Fruit fly (Drosophila melanogaster) whole organism, prepupa: ENCODE results near the gene iav.

Source experiments
- Blimp-1 ChIP-seq: fragments of 200-800 bp; sonication (Bioruptor generic); optimal IDR thresholded peaks from 3 replicates; lab custom pipeline; 2017; ENCODE audit warnings: missing biosample characterization, missing genetic modification characterization, mild to moderate bottlenecking, moderate library complexity, missing genetic modification reagents
- CG10669 ChIP-seq: fragments of 200-800 bp; sonication (Bioruptor generic); optimal IDR thresholded peaks from 3 replicates; lab custom pipeline; 2018; ENCODE audit warnings: missing biosample characterization, mild to moderate bottlenecking, missing genetic modification characterization, moderate library complexity
- CG11294 ChIP-seq: fragments of 200-800 bp; sonication (Bioruptor generic); IDR thresholded peaks from 2 replicates; pipeline ENCODE4 v1.3.6; 2022; ENCODE audit warnings: missing biosample characterization, missing genetic modification characterization
- CG11762 ChIP-seq: fragments of 200-800 bp; sonication (Bioruptor generic); optimal IDR thresholded peaks from 3 replicates; lab custom pipeline; 2016; ENCODE audit warnings: missing biosample characterization, missing genetic modification characterization; ENCODE audit not compliant: insufficient read depth
- CG11902 ChIP-seq: fragments of 200-800 bp; sonication (Bioruptor generic); optimal IDR thresholded peaks from 3 replicates; lab custom pipeline; 2016; ENCODE audit warnings: missing biosample characterization, missing genetic modification characterization
- CG15336 ChIP-seq: fragments of 200-800 bp; sonication (Bioruptor generic); IDR thresholded peaks from 2 replicates; pipeline ENCODE4 v1.3.6; 2022; ENCODE audit warnings: missing biosample characterization, missing genetic modification characterization
- CG1621 ChIP-seq: fragments of 200-800 bp; sonication (Bioruptor generic); optimal IDR thresholded peaks from 3 replicates; lab custom pipeline; 2018; ENCODE audit warnings: missing biosample characterization, mild to moderate bottlenecking, missing genetic modification characterization
- CG16779 ChIP-seq: fragments of 200-800 bp; sonication (Bioruptor generic); optimal IDR thresholded peaks from 3 replicates; lab custom pipeline; 2017; ENCODE audit warnings: missing biosample characterization, mild to moderate bottlenecking, missing genetic modification characterization
- CG3032 ChIP-seq: fragments of 200-800 bp; optimal IDR thresholded peaks from 2 replicates; lab custom pipeline; 2019; ENCODE audit warnings: missing biosample characterization, mild to moderate bottlenecking, missing genetic modification characterization, moderate library complexity
- CG31627 ChIP-seq: fragments of 200-800 bp; sonication (Bioruptor generic); optimal IDR thresholded peaks from 3 replicates; lab custom pipeline; 2016; ENCODE audit warnings: missing biosample characterization, missing genetic modification characterization
- CG32006 ChIP-seq: fragments of 200-800 bp; sonication (Bioruptor generic); optimal IDR thresholded peaks from 3 replicates; lab custom pipeline; 2017; ENCODE audit warnings: missing biosample characterization, mild to moderate bottlenecking, missing genetic modification characterization
- CG3919 ChIP-seq: fragments of 200-800 bp; sonication (Bioruptor generic); optimal IDR thresholded peaks from 3 replicates; lab custom pipeline; 2016; ENCODE audit warnings: missing biosample characterization, missing genetic modification characterization
- CG4318 ChIP-seq: fragments of 200-800 bp; sonication (Bioruptor generic); optimal IDR thresholded peaks from 3 replicates; lab custom pipeline; 2017; ENCODE audit warnings: missing biosample characterization, mild to moderate bottlenecking, missing genetic modification characterization
- CG6163 ChIP-seq: fragments of 200-800 bp; sonication (Bioruptor generic); IDR thresholded peaks from 3 replicates; pipeline ENCODE4 v1.3.6; 2022; ENCODE audit warnings: missing biosample characterization, missing genetic modification characterization
- CG6276 ChIP-seq: fragments of 200-800 bp; sonication (Bioruptor generic); optimal IDR thresholded peaks from 2 replicates; lab custom pipeline; 2017; ENCODE audit warnings: missing biosample characterization, mild to moderate bottlenecking, missing genetic modification characterization
- CG6792 ChIP-seq: fragments of 200-800 bp; sonication (Bioruptor generic); optimal IDR thresholded peaks from 3 replicates; lab custom pipeline; 2016; ENCODE audit warnings: missing biosample characterization, missing genetic modification characterization
- CG6854 ChIP-seq: fragments of 200-800 bp; sonication (Bioruptor generic); optimal IDR thresholded peaks from 2 replicates; lab custom pipeline; 2017; ENCODE audit warnings: missing biosample characterization, mild to moderate bottlenecking, missing genetic modification characterization
- CG7368 ChIP-seq: fragments of 200-800 bp; sonication (Bioruptor generic); optimal IDR thresholded peaks from 3 replicates; lab custom pipeline; 2016; ENCODE audit warnings: missing biosample characterization, missing genetic modification characterization
- CG8119 ChIP-seq: fragments of 200-800 bp; sonication (Bioruptor generic); IDR thresholded peaks from 3 replicates; pipeline ENCODE4 v1.3.6; 2022; ENCODE audit warnings: missing biosample characterization, missing genetic modification characterization
- CG8319 ChIP-seq: fragments of 200-800 bp; sonication (Bioruptor generic); optimal IDR thresholded peaks from 3 replicates; lab custom pipeline; 2016; ENCODE audit warnings: missing biosample characterization, missing genetic modification characterization
- CG8632 ChIP-seq: fragments of 200-800 bp; sonication (Bioruptor generic); optimal IDR thresholded peaks from 3 replicates; lab custom pipeline; 2016; ENCODE audit warnings: missing biosample characterization, missing genetic modification characterization
- CG9139 ChIP-seq: fragments of 200-800 bp; sonication (Bioruptor generic); optimal IDR thresholded peaks from 3 replicates; lab custom pipeline; 2017; ENCODE audit warnings: missing biosample characterization, mild to moderate bottlenecking, missing genetic modification characterization
- Eip75B ChIP-seq: fragments of 200-800 bp; sonication (Bioruptor generic); optimal IDR thresholded peaks from 3 replicates; lab custom pipeline; 2016; ENCODE audit warnings: missing biosample characterization, missing genetic modification characterization
- Eip78C ChIP-seq: fragments of 200-800 bp; sonication (Bioruptor generic); peaks from one replicate; lab custom pipeline; 2016; ENCODE audit warnings: missing biosample characterization, missing genetic modification characterization
- Eip93F ChIP-seq: fragments of 200-800 bp; sonication (Bioruptor generic); optimal IDR thresholded peaks from 2 replicates; lab custom pipeline; 2016; ENCODE audit warnings: missing biosample characterization, mild to moderate bottlenecking, missing genetic modification characterization
- Ets21C ChIP-seq: fragments of 200-800 bp; sonication (Bioruptor generic); optimal IDR thresholded peaks from 3 replicates; lab custom pipeline; 2016; ENCODE audit warnings: missing biosample characterization, missing genetic modification characterization
- Ets96B ChIP-seq: fragments of 200-800 bp; optimal IDR thresholded peaks from 2 replicates; lab custom pipeline; 2019; ENCODE audit warnings: missing biosample characterization, mild to moderate bottlenecking, missing genetic modification characterization, moderate library complexity
- Gug ChIP-seq: fragments of 200-800 bp; sonication (Bioruptor generic); IDR thresholded peaks from 2 replicates; pipeline ENCODE4 v1.3.6; 2022; ENCODE audit warnings: missing biosample characterization, missing genetic modification characterization
- Hr39 ChIP-seq: fragments of 200-800 bp; sonication (Bioruptor generic); optimal IDR thresholded peaks from 2 replicates; lab custom pipeline; 2016; ENCODE audit warnings: missing biosample characterization, missing genetic modification characterization
- Hr4 ChIP-seq: fragments of 200-800 bp; sonication (Bioruptor generic); optimal IDR thresholded peaks from 3 replicates; lab custom pipeline; 2016; ENCODE audit warnings: missing biosample characterization, missing genetic modification characterization
- Lpt ChIP-seq: fragments of 200-800 bp; sonication (Bioruptor generic); optimal IDR thresholded peaks from 3 replicates; lab custom pipeline; 2016; ENCODE audit warnings: missing biosample characterization, missing genetic modification characterization
- OdsH ChIP-seq: fragments of 200-800 bp; sonication (Bioruptor generic); optimal IDR thresholded peaks from 3 replicates; lab custom pipeline; 2016; ENCODE audit warnings: missing biosample characterization, missing genetic modification characterization
- Smox ChIP-seq: fragments of 200-800 bp; sonication (Bioruptor generic); optimal IDR thresholded peaks from 3 replicates; lab custom pipeline; 2016; ENCODE audit warnings: missing biosample characterization, missing genetic modification characterization
- Sox102F ChIP-seq: fragments of 200-800 bp; sonication (Bioruptor generic); optimal IDR thresholded peaks from 2 replicates; lab custom pipeline; 2016; ENCODE audit warnings: missing biosample characterization, mild to moderate bottlenecking, missing genetic modification characterization
- Sox14 ChIP-seq: fragments of 200-800 bp; sonication (Bioruptor generic); optimal IDR thresholded peaks from 3 replicates; lab custom pipeline; 2016; ENCODE audit warnings: missing biosample characterization, missing genetic modification characterization
- Sox15 ChIP-seq: fragments of 200-800 bp; sonication (Bioruptor generic); optimal IDR thresholded peaks from 3 replicates; lab custom pipeline; 2016; ENCODE audit warnings: missing biosample characterization, missing genetic modification characterization
- achi ChIP-seq: fragments of 200-800 bp; sonication (Bioruptor generic); optimal IDR thresholded peaks from 3 replicates; lab custom pipeline; 2016; ENCODE audit warnings: missing biosample characterization, missing genetic modification characterization
- acj6 ChIP-seq: fragments of 200-800 bp; sonication (Bioruptor generic); optimal IDR thresholded peaks from 3 replicates; lab custom pipeline; 2016; ENCODE audit warnings: missing biosample characterization, missing genetic modification characterization
- cyc ChIP-seq: fragments of 200-800 bp; sonication (Bioruptor generic); optimal IDR thresholded peaks from 3 replicates; lab custom pipeline; 2016; ENCODE audit warnings: missing biosample characterization, missing genetic modification characterization
- dac ChIP-seq: fragments of 200-800 bp; sonication (Bioruptor generic); optimal IDR thresholded peaks from 2 replicates; lab custom pipeline; 2017; ENCODE audit warnings: missing biosample characterization, mild to moderate bottlenecking, missing genetic modification characterization
- dsx ChIP-seq: fragments of 200-800 bp; optimal IDR thresholded peaks from 3 replicates; lab custom pipeline; 2019; ENCODE audit warnings: missing biosample characterization, mild to moderate bottlenecking, missing genetic modification characterization, moderate library complexity; ENCODE audit not compliant: poor library complexity, severe bottlenecking
- eg ChIP-seq: fragments of 200-800 bp; sonication (Bioruptor generic); IDR thresholded peaks from 3 replicates; pipeline ENCODE4 v1.3.6; 2022; ENCODE audit warnings: missing biosample characterization, missing genetic modification characterization
- esn ChIP-seq: fragments of 200-800 bp; sonication (Bioruptor generic); optimal IDR thresholded peaks from 2 replicates; lab custom pipeline; 2016; ENCODE audit warnings: missing biosample characterization, mild to moderate bottlenecking, missing genetic modification characterization, moderate library complexity
- fd59A ChIP-seq: fragments of 200-800 bp; sonication (Bioruptor generic); optimal IDR thresholded peaks from 2 replicates; lab custom pipeline; 2017; ENCODE audit warnings: missing biosample characterization, mild to moderate bottlenecking, missing genetic modification characterization, missing genetic modification reagents
- fd85E ChIP-seq: fragments of 200-800 bp; sonication (Bioruptor generic); optimal IDR thresholded peaks from 3 replicates; lab custom pipeline; 2016; ENCODE audit warnings: missing biosample characterization, missing genetic modification characterization
- fkh ChIP-seq: fragments of 200-800 bp; sonication (Bioruptor generic); optimal IDR thresholded peaks from 3 replicates; lab custom pipeline; 2017; ENCODE audit warnings: missing biosample characterization, mild to moderate bottlenecking, missing genetic modification characterization, moderate library complexity
- lz ChIP-seq: fragments of 200-800 bp; sonication (Bioruptor generic); optimal IDR thresholded peaks from 3 replicates; lab custom pipeline; 2016; ENCODE audit warnings: missing biosample characterization, missing genetic modification characterization
- salr ChIP-seq, 2 experiments: fragments of 200-800 bp; sonication (Bioruptor generic); optimal IDR thresholded peaks; 3 replicates each; lab custom pipeline; 2016 to 2018; ENCODE audit warnings: missing biosample characterization in 2 of 2, missing genetic modification characterization in 2 of 2, mild to moderate bottlenecking in 1 of 2
- spab ChIP-seq: fragments of 200-800 bp; sonication (Bioruptor generic); optimal IDR thresholded peaks from 2 replicates; lab custom pipeline; 2017; ENCODE audit warnings: missing biosample characterization, mild to moderate bottlenecking, missing genetic modification characterization, missing genetic modification reagents
- ss ChIP-seq, 2 experiments: fragments of 200-800 bp; sonication (Bioruptor generic); optimal IDR thresholded peaks; 2 replicates in 1 of 2; 3 replicates in 1 of 2; lab custom pipeline; 2017 to 2018; ENCODE audit warnings: mild to moderate bottlenecking in 2 of 2, missing biosample characterization in 2 of 2, missing genetic modification characterization in 2 of 2, moderate library complexity in 1 of 2
- svp ChIP-seq: fragments of 200-800 bp; sonication (Bioruptor generic); peaks from one replicate; lab custom pipeline; 2016; ENCODE audit warnings: missing biosample characterization, missing genetic modification characterization
- vri ChIP-seq: fragments of 200-800 bp; sonication (Bioruptor generic); optimal IDR thresholded peaks from 3 replicates; lab custom pipeline; 2016; ENCODE audit warnings: missing biosample characterization, mild to moderate bottlenecking, missing genetic modification characterization

iav gene

dm6 chrX:6854563-6854962, 40.8 kb downstream of the iav start:
- TF ChIP-seq Eip78C (GFP tag; lab: Kevin White, UChicago) (peak; percentile 89), CG16779 (tag; lab: Kevin White, UChicago) (peak; percentile 69), CG32006 (GFP tag; lab: Kevin White, UChicago) (peak; percentile 91), CG11902 (peak; percentile 19), CG6792 (GFP tag; lab: Kevin White, UChicago) (peak; percentile 68), cyc (GFP tag; lab: Kevin White, UChicago) (peak; percentile 55), Eip93F (GFP tag; lab: Kevin White, UChicago) (peak; percentile 32), fd85E (GFP tag; lab: Kevin White, UChicago) (no peak), esn (GFP tag; lab: Kevin White, UChicago) (peak; percentile 74), Lpt (GFP tag; lab: Kevin White, UChicago) (peak; percentile 67), CG8632 (peak; percentile 67), spab (GFP tag; lab: Kevin White, UChicago) (peak; percentile 58), Sox14 (GFP tag; lab: Kevin White, UChicago) (peak; percentile 78), CG9139 (peak; percentile 33), salr (GFP tag; optimal IDR thresholded peaks at IDR 0.05; lab: Kevin White, UChicago) (peak; percentile 42 to 67), lz (GFP tag; lab: Kevin White, UChicago) (peak; percentile 78), OdsH (GFP tag; lab: Kevin White, UChicago) (peak; percentile 79), CG8119 (GFP tag; lab: Robert Waterston, UW) (peak; percentile 91), Gug (peak; percentile 73), Smox (GFP tag; lab: Kevin White, UChicago) (peak; percentile 67), CG6163 (GFP tag; lab: Robert Waterston, UW) (peak; percentile 88), Eip75B (GFP tag; lab: Kevin White, UChicago) (peak; percentile 74), achi (GFP tag; lab: Kevin White, UChicago) (peak; percentile 78), CG31627 (peak; percentile 50), vri (GFP tag; lab: Kevin White, UChicago) (peak; percentile 57), CG10669 (GFP tag; lab: Kevin White, UChicago) (peak; percentile 75), CG11762 (GFP tag; lab: Kevin White, UChicago) (peak; percentile 49), CG1621 (tag; lab: Kevin White, UChicago) (peak; percentile 65), CG3032 (tag; lab: Kevin White, UChicago) (peak; percentile 59), Ets96B (tag; lab: Kevin White, UChicago) (peak; percentile 71), CG4318 (peak; percentile 80), acj6 (GFP tag; lab: Kevin White, UChicago) (peak; percentile 74), eg (GFP tag; lab: Robert Waterston, UW) (peak; percentile 92), dac (peak; percentile 76), Sox15 (GFP tag; lab: Kevin White, UChicago) (peak; percentile 30), ss (GFP tag; optimal IDR thresholded peaks at IDR 0.05; lab: Kevin White, UChicago) (peak; percentile 52), Ets21C (peak; percentile 25), CG3919 (GFP tag; lab: Kevin White, UChicago) (peak; percentile 78), CG6854 (GFP tag; lab: Kevin White, UChicago) (no peak), svp (peak; percentile 50), CG11294 (peak; percentile 53), fkh (peak; percentile 32), Hr4 (GFP tag; lab: Kevin White, UChicago) (peak; percentile 88), fd59A (GFP tag; lab: Kevin White, UChicago) (peak; percentile 60), CG15336 (GFP tag; lab: Robert Waterston, UW) (peak; percentile 93), dsx (peak; percentile 56), CG6276 (GFP tag; lab: Kevin White, UChicago) (peak; percentile 90), Sox102F (GFP tag; lab: Kevin White, UChicago) (peak; percentile 78), CG7368 (GFP tag; lab: Kevin White, UChicago) (peak; percentile 50), Blimp-1 (GFP tag; lab: Kevin White, UChicago) (no peak), CG8319 (GFP tag; lab: Kevin White, UChicago) (peak; percentile 6), Hr39 (GFP tag; lab: Kevin White, UChicago) (peak; percentile 43)
